Fruit fly (Drosophila melanogaster) whole organism, larva: ENCODE results near the gene mRRF1.
A peak's percentile ranks its signal among the peaks of the same experiment; 100 is the strongest.

ENCODE experiments used
- noc ChIP-seq: fragments of 200-800 bp; sonication (Bioruptor generic); optimal IDR thresholded peaks from 3 replicates; lab custom pipeline; 2019; ENCODE audit warnings: missing biosample characterization, mild to moderate bottlenecking, missing genetic modification characterization, moderate library complexity

The mRRF1 gene

dm6 chr3L:9361894-9362293 is 2.3 kb upstream of the mRRF1 start, which contains the start of gene CG34456:
CG34456 (plus strand) TSS chr3L:9362108.
- TF ChIP-seq noc = peak; percentile 60

dm6 chr3L:9366850-9367430 is 2.8 kb downstream of the mRRF1 start, which contains the start of the genes Klp67A and CG4452:
Klp67A (minus strand) TSS chr3L:9367046.
CG4452 (plus strand) TSS chr3L:9367377.
- peak; percentile 13 for TF ChIP-seq noc

dm6 chr3L:9367431-9367867 is 3.3 kb downstream of the mRRF1 start:
- TF ChIP-seq noc = no peak

- no peak for TF ChIP-seq noc
These were observed 4.5 kb downstream of the mRRF1 start for dm6 chr3L:9368665-9369064.

dm6 chr3L:9370907-9371365 is 6.8 kb downstream of the mRRF1 start, which contains the start of gene Fdx1:
Fdx1 (minus strand) TSS chr3L:9371238.
- TF ChIP-seq noc = peak; percentile 30

dm6 chr3L:9372278-9372975 is 8.3 kb downstream of the mRRF1 start, which contains the start of the genes Hsp67Bc, CG4456 and Hsp22:
Hsp67Bc (minus strand) TSS chr3L:9372497.
CG4456 (plus strand) TSS chr3L:9372722.
Hsp22 (plus strand) TSS chr3L:9372931.
- TF ChIP-seq noc = peak; percentile 5

- TF ChIP-seq noc = peak; percentile 83
These were observed 9.3 kb downstream of the mRRF1 start for dm6 chr3L:9373374-9374004.

- no peak for TF ChIP-seq noc
These were observed 11.0 kb downstream of the mRRF1 start, which contains the start of gene CG4461 for dm6 chr3L:9375130-9375529. CG4461 (plus strand) TSS chr3L:9375430.

dm6 chr3L:9376573-9376972 is 12.4 kb downstream of the mRRF1 start:
- TF ChIP-seq noc = no peak

- peak; percentile 88 for TF ChIP-seq noc
These were observed 13.3 kb downstream of the mRRF1 start, which contains the start of gene Hsp26 for dm6 chr3L:9377198-9378035. Hsp26 (minus strand) TSS chr3L:9377427.

- no peak for TF ChIP-seq noc
These were observed 15.6 kb downstream of the mRRF1 start, which contains the start of gene Hsp67Ba for dm6 chr3L:9379484-9380343. Hsp67Ba (minus strand) TSS chr3L:9379534.

dm6 chr3L:9380344-9380849 is 16.2 kb downstream of the mRRF1 start:
- no peak for TF ChIP-seq noc

dm6 chr3L:9381602-9382001 is 17.5 kb downstream of the mRRF1 start, which contains the start of gene Hsp23:
Hsp23 (plus strand) TSS chr3L:9381882.
- no peak for TF ChIP-seq noc

- TF ChIP-seq noc = peak; percentile 98
These were observed 19.4 kb downstream of the mRRF1 start, which contains the start of gene Hsp27 for dm6 chr3L:9383345-9384075. Hsp27 (plus strand) TSS chr3L:9384063.
